Worm (Caenorhabditis elegans): ENCODE measurements around the gene ptc-1.

Gene ptc-1

ce11 chrII:7854942-7855341 lies 38.1 kb upstream of the ptc-1 start, which contains the start of gene mdt-10:
Gene mdt-10, minus strand, starts transcription at chrII:7855042.
- TF ChIP-seq fkh-10 (GFP tag; optimal IDR thresholded peaks at IDR 0.05) (no peak), elt-2 (tag; optimal IDR thresholded peaks at IDR 0.05) (no peak), pqm-1 (tag; optimal IDR thresholded peaks at IDR 0.05) (no peak), nhr-11 (tag; optimal IDR thresholded peaks at IDR 0.05) (no peak), ZK546.5 (tag; optimal IDR thresholded peaks at IDR 0.05) (no peak), elt-1 (tag; optimal IDR thresholded peaks at IDR 0.05) (no peak), nhr-43 (tag; optimal IDR thresholded peaks at IDR 0.05; ENCODE audit: poor library complexity, severe bottlenecking) (no peak), daf-12 (tag; optimal IDR thresholded peaks at IDR 0.05) (no peak), unc-39 (tag; optimal IDR thresholded peaks at IDR 0.05) (no peak), ama-1 (optimal IDR thresholded peaks at IDR 0.05) (no peak), nhr-28 (tag; optimal IDR thresholded peaks at IDR 0.05) (no peak), ceh-82 (tag; optimal IDR thresholded peaks at IDR 0.05) (no peak), egl-27 (tag; optimal IDR thresholded peaks at IDR 0.05) (no peak), nhr-67 (tag; optimal IDR thresholded peaks at IDR 0.05) (no peak), egl-5 (tag; optimal IDR thresholded peaks at IDR 0.05) (no peak), nhr-76 (tag; optimal IDR thresholded peaks at IDR 0.05) (no peak), aly-2 (tag; optimal IDR thresholded peaks at IDR 0.05) (no peak), jun-1 (tag; optimal IDR thresholded peaks at IDR 0.05) (no peak)

ce11 chrII:7855619-7856018 lies 37.4 kb upstream of the ptc-1 start, which contains the start of gene mdmh-35:
Gene mdmh-35, minus strand, starts transcription at chrII:7855719.
- TF ChIP-seq skn-1 (tag; optimal IDR thresholded peaks at IDR 0.05) (no peak), nhr-28 (tag; optimal IDR thresholded peaks at IDR 0.05) (no peak), ZK546.5 (tag; optimal IDR thresholded peaks at IDR 0.05) (no peak), fkh-10 (GFP tag; optimal IDR thresholded peaks at IDR 0.05) (no peak), daf-12 (tag; optimal IDR thresholded peaks at IDR 0.05) (no peak), eor-1 (tag; optimal IDR thresholded peaks at IDR 0.05) (no peak)

- TF ChIP-seq skn-1 (tag; optimal IDR thresholded peaks at IDR 0.05) (no peak), pha-4 (tag; optimal IDR thresholded peaks at IDR 0.05) (peak; percentile 61), ztf-4 (tag; optimal IDR thresholded peaks at IDR 0.05) (no peak), mdl-1 (tag; optimal IDR thresholded peaks at IDR 0.05) (no peak), fkh-10 (GFP tag; optimal IDR thresholded peaks at IDR 0.05) (no peak), mml-1 (tag; optimal IDR thresholded peaks at IDR 0.05) (no peak), nhr-28 (tag; optimal IDR thresholded peaks at IDR 0.05) (no peak), pqm-1 (tag; optimal IDR thresholded peaks at IDR 0.05) (no peak), nhr-76 (tag; optimal IDR thresholded peaks at IDR 0.05) (no peak), nfya-1 (tag; optimal IDR thresholded peaks at IDR 0.05; ENCODE audit: insufficient read depth) (peak; percentile 64), elt-3 (tag; optimal IDR thresholded peaks at IDR 0.05) (no peak), elt-2 (tag; optimal IDR thresholded peaks at IDR 0.05) (peak; percentile 22), lin-15B (tag; optimal IDR thresholded peaks at IDR 0.05) (peak; percentile 48), tbx-2 (tag; optimal IDR thresholded peaks at IDR 0.05) (no peak), zag-1 (tag; optimal IDR thresholded peaks at IDR 0.05) (no peak), nhr-25 (tag; optimal IDR thresholded peaks at IDR 0.05) (peak; percentile 2)
Measured at ce11 chrII:7857485-7858010, 35.5 kb upstream of the ptc-1 start, which contains the start of the genes cec-3 and T09A5.15. Gene cec-3, minus strand, starts transcription at chrII:7857600. Gene T09A5.15, plus strand, starts transcription at chrII:7857960.

ce11 chrII:7858101-7858500 lies 34.9 kb upstream of the ptc-1 start, which contains the start of gene sds-22:
Gene sds-22, plus strand, starts transcription at chrII:7858401.
- no peak for TF ChIP-seq nhr-28 (tag; optimal IDR thresholded peaks at IDR 0.05)
- TF ChIP-seq egl-5 (tag; optimal IDR thresholded peaks at IDR 0.05) = no peak
- TF ChIP-seq daf-12 (tag; optimal IDR thresholded peaks at IDR 0.05) = no peak
- TF ChIP-seq ceh-16 (tag; optimal IDR thresholded peaks at IDR 0.05) = no peak
- TF ChIP-seq egl-27 (tag; optimal IDR thresholded peaks at IDR 0.05) = no peak
- no peak for TF ChIP-seq nfya-1 (tag; optimal IDR thresholded peaks at IDR 0.05; ENCODE audit: insufficient read depth)
- no peak for TF ChIP-seq ztf-11 (tag; optimal IDR thresholded peaks at IDR 0.05)
- no peak for TF ChIP-seq ama-1 (optimal IDR thresholded peaks at IDR 0.05)
- TF ChIP-seq lin-15B (tag; optimal IDR thresholded peaks at IDR 0.05) = no peak
- TF ChIP-seq fkh-10 (GFP tag; optimal IDR thresholded peaks at IDR 0.05) = no peak
- TF ChIP-seq eor-1 (tag; optimal IDR thresholded peaks at IDR 0.05) = no peak
- no peak for TF ChIP-seq R02D3.7 (tag; optimal IDR thresholded peaks at IDR 0.05)
- no peak for TF ChIP-seq ceh-9 (tag; optimal IDR thresholded peaks at IDR 0.05)

Data from whole organism, L3 larva.